Worm (Caenorhabditis elegans) whole organism, mixed stage, embryonic: ENCODE measurements around the gene vgln-1.

Experiments used
- ces-1 ChIP-seq: fragments of 150-350 bp; optimal IDR thresholded peaks from 2 replicates; lab custom pipeline; 2014; ENCODE audit warnings: missing biosample characterization, missing genetic modification reagents, missing genetic modification characterization
- sem-2 ChIP-seq: fragments of 200-800 bp; sonication (Bioruptor generic); optimal IDR thresholded peaks from 2 replicates; lab custom pipeline; 2018; ENCODE audit warnings: mild to moderate bottlenecking, missing genetic modification characterization, missing compliant biosample characterization

vgln-1 gene

ce11 chrII:9838260-9838935, 52.5 kb downstream of the vgln-1 start, which contains the start of gene arrd-4:
Gene arrd-4, minus strand, starts transcription at chrII:9838310.
- TF ChIP-seq ces-1 (GFP tag; lab: Kevin White, UChicago) (peak; percentile 99), sem-2 (GFP tag; lab: Kevin White, UChicago) (no peak)
